Fruit fly (Drosophila melanogaster): ENCODE measurements around the gene SNF4Agamma.

Gene SNF4Agamma

dm6 chr3R:21246492-21247061, 106.0 kb downstream of the SNF4Agamma start, which contains the start of gene ETHR (continued):
- no peak for TF ChIP-seq cg (GFP tag; optimal IDR thresholded peaks at IDR 0.05)
- TF ChIP-seq CG8924 (tag; optimal IDR thresholded peaks at IDR 0.05): no peak
- no peak for TF ChIP-seq tna (GFP tag; IDR thresholded peaks at IDR 0.05; ENCODE audit: partially characterized antibody)
- TF ChIP-seq Trl (optimal IDR thresholded peaks at IDR 0.05): no peak
- TF ChIP-seq Trl (GFP tag; optimal IDR thresholded peaks at IDR 0.05): peak; percentile 10
- TF ChIP-seq CG11085 (GFP tag; IDR thresholded peaks at IDR 0.05): peak; percentile 37; the same call in 1 of the 2 replicates
- TF ChIP-seq Dip3 (GFP tag; optimal IDR thresholded peaks at IDR 0.05): no peak
- no peak for TF ChIP-seq CG42726 (GFP tag; IDR thresholded peaks at IDR 0.05; ENCODE audit: partially characterized antibody)
- no peak for TF ChIP-seq Elba2 (GFP tag; optimal IDR thresholded peaks at IDR 0.05)
- TF ChIP-seq CG33557 (GFP tag; optimal IDR thresholded peaks at IDR 0.05): no peak
- TF ChIP-seq CG13287 (GFP tag; IDR thresholded peaks at IDR 0.05; ENCODE audit: partially characterized antibody): peak; percentile 45; the same call in 1 of the 2 replicates
- no peak for TF ChIP-seq stwl (tag; optimal IDR thresholded peaks at IDR 0.05)
- TF ChIP-seq CG7963 (GFP tag; IDR thresholded peaks at IDR 0.05; ENCODE audit: partially characterized antibody): no peak
- no peak for TF ChIP-seq br (optimal IDR thresholded peaks at IDR 0.05)
- peak; percentile 58; the same call in 1 of the 2 replicates for TF ChIP-seq CG14014 (GFP tag; IDR thresholded peaks at IDR 0.05)
- peak; percentile 29 for TF ChIP-seq CG17568 (GFP tag; optimal IDR thresholded peaks at IDR 0.05)
- peak; percentile 3 for TF ChIP-seq CG9817 (tag; optimal IDR thresholded peaks at IDR 0.05)
- 0 out of 3 replicates have a peak, but pooled peaks have one; percentile 17 for TF ChIP-seq z (GFP tag; IDR thresholded peaks at IDR 0.05)
- no peak for TF ChIP-seq Lhr (GFP tag; optimal IDR thresholded peaks at IDR 0.05)
- peak; percentile 23 for TF ChIP-seq gcm (GFP tag; optimal IDR thresholded peaks at IDR 0.05)
- no peak for TF ChIP-seq CG5953 (GFP tag; IDR thresholded peaks at IDR 0.05)
- no peak for TF ChIP-seq hbn (GFP tag; IDR thresholded peaks at IDR 0.05; ENCODE audit: partially characterized antibody)
- TF ChIP-seq CG17829 (tag; optimal IDR thresholded peaks at IDR 0.05): no peak
- TF ChIP-seq CG10321 (GFP tag; IDR thresholded peaks at IDR 0.05): 0 out of 2 replicates have a peak, but pooled peaks have one; percentile 19
- no peak for TF ChIP-seq nerfin-1 (tag; optimal IDR thresholded peaks at IDR 0.05)
- TF ChIP-seq Ssrp (tag; optimal IDR thresholded peaks at IDR 0.05): no peak
- no peak for TF ChIP-seq jigr1 (GFP tag; IDR thresholded peaks at IDR 0.05)
- no peak for TF ChIP-seq aop (GFP tag; IDR thresholded peaks at IDR 0.05)
- TF ChIP-seq CG1832 (GFP tag; optimal IDR thresholded peaks at IDR 0.05): no peak
- TF ChIP-seq NC2β (GFP tag; optimal IDR thresholded peaks at IDR 0.05): no peak
- no peak for TF ChIP-seq yki (optimal IDR thresholded peaks at IDR 0.05)
- TF ChIP-seq Jarid2 (GFP tag; optimal IDR thresholded peaks at IDR 0.05): no peak
- peak; percentile 40; the same call in 1 of the 2 replicates for TF ChIP-seq stc (GFP tag; IDR thresholded peaks at IDR 0.05)
- no peak for TF ChIP-seq maf-S (GFP tag; optimal IDR thresholded peaks at IDR 0.05)
- TF ChIP-seq tin (GFP tag; optimal IDR thresholded peaks at IDR 0.05): no peak
- TF ChIP-seq CG16813 (GFP tag; IDR thresholded peaks at IDR 0.05; ENCODE audit: partially characterized antibody): no peak
- TF ChIP-seq lola (GFP tag; optimal IDR thresholded peaks at IDR 0.05): no peak
- TF ChIP-seq CG15011 (GFP tag; optimal IDR thresholded peaks at IDR 0.05): peak; percentile 46
- peak; percentile 20 for TF ChIP-seq CG13296 (GFP tag; optimal IDR thresholded peaks at IDR 0.05)
- TF ChIP-seq HHEX (GFP tag; optimal IDR thresholded peaks at IDR 0.05): peak; percentile 68
- no peak for TF ChIP-seq CG3726 (GFP tag; IDR thresholded peaks at IDR 0.05)
- TF ChIP-seq CG32532 (GFP tag; IDR thresholded peaks at IDR 0.05): peak; percentile 76
- TF ChIP-seq fd3F (GFP tag; optimal IDR thresholded peaks at IDR 0.05): peak; percentile 35
- no peak for TF ChIP-seq CG1024 (GFP tag; IDR thresholded peaks at IDR 0.05)
- TF ChIP-seq psq (GFP tag; optimal IDR thresholded peaks at IDR 0.05): no peak
- TF ChIP-seq gfzf (GFP tag; optimal IDR thresholded peaks at IDR 0.05): no peak
- TF ChIP-seq HLH54F (GFP tag; optimal IDR thresholded peaks at IDR 0.05): no peak
- peak in 1 of 2 experiments; percentile 100 for TF ChIP-seq Pdp1 (GFP tag; optimal IDR thresholded peaks at IDR 0.05)
- no peak for TF ChIP-seq CG31388 (GFP tag; optimal IDR thresholded peaks at IDR 0.05)
- no peak for TF ChIP-seq CG15073 (GFP tag; optimal IDR thresholded peaks at IDR 0.05)
